Worm (Caenorhabditis elegans): Measurements from ENCODE around the gene C25A8.2.

ce11 chrIV:7045362-7045936 is 35.8 kb downstream of the C25A8.2 start:
- TF ChIP-seq hlh-30 (tag; optimal IDR thresholded peaks at IDR 0.05; ENCODE audit: insufficient read depth) = no peak
- TF ChIP-seq ceh-6 (GFP tag; optimal IDR thresholded peaks at IDR 0.05) = no peak
- no peak for TF ChIP-seq ama-1 (optimal IDR thresholded peaks at IDR 0.05)
- no peak for TF ChIP-seq ceh-30 (tag; optimal IDR thresholded peaks at IDR 0.05)
- TF ChIP-seq ttx-3 (tag; optimal IDR thresholded peaks at IDR 0.05) = no peak
- TF ChIP-seq tbx-7 (tag; optimal IDR thresholded peaks at IDR 0.05) = no peak
- no peak for TF ChIP-seq ref-2 (tag; optimal IDR thresholded peaks at IDR 0.05)
- TF ChIP-seq unc-55 (GFP tag; optimal IDR thresholded peaks at IDR 0.05) = no peak
- TF ChIP-seq lin-11 (tag; optimal IDR thresholded peaks at IDR 0.05) = no peak
- no peak for TF ChIP-seq ceh-18 (tag; optimal IDR thresholded peaks at IDR 0.05)
- TF ChIP-seq C08G9.2 (tag; optimal IDR thresholded peaks at IDR 0.05) = no peak
- no peak for TF ChIP-seq lim-6 (tag; optimal IDR thresholded peaks at IDR 0.05)
- TF ChIP-seq sox-4 (tag; optimal IDR thresholded peaks at IDR 0.05) = no peak

Measured in whole organism, late embryonic.